Worm (Caenorhabditis elegans) whole organism, midembryonic: ENCODE results near the gene cept-1.

ENCODE experiments used
- T22C8.4 ChIP-seq: fragments of 200-800 bp; sonication (Bioruptor generic); IDR thresholded peaks from 2 replicates; pipeline ENCODE4 v1.3.6; 2022; ENCODE audit warnings: missing genetic modification characterization, missing compliant biosample characterization
- cog-1 ChIP-seq: sonication (generic microtip); optimal IDR thresholded peaks from 2 replicates; lab custom pipeline; 2016; ENCODE audit warnings: missing genetic modification characterization, missing compliant biosample characterization
- flt-1 ChIP-seq: fragments of 200-800 bp; sonication (Bioruptor generic); IDR thresholded peaks from 2 replicates; pipeline ENCODE4 v1.3.6; 2022; ENCODE audit warnings: missing genetic modification characterization, missing compliant biosample characterization
- klf-2 ChIP-seq: fragments of 200-800 bp; sonication (Bioruptor generic); conservative IDR thresholded peaks from 2 replicates; pipeline ENCODE4 v1.3.6; 2022; ENCODE audit warnings: missing genetic modification reagents, missing genetic modification characterization, missing compliant biosample characterization
- med-1 ChIP-seq: sonication (generic microtip); optimal IDR thresholded peaks from 2 replicates; lab custom pipeline; 2017; ENCODE audit warnings: missing genetic modification characterization, mild to moderate bottlenecking, missing compliant biosample characterization, antibody characterized with exemption, missing genetic modification reagents; ENCODE audit not compliant: insufficient read depth
- ref-1 ChIP-seq: fragments of 200-800 bp; sonication (Bioruptor generic); conservative IDR thresholded peaks from 2 replicates; pipeline ENCODE4 v1.3.6; 2022; ENCODE audit warnings: missing genetic modification reagents, missing genetic modification characterization, missing compliant biosample characterization
- tab-1 ChIP-seq: fragments of 200-800 bp; sonication (Bioruptor generic); IDR thresholded peaks from 2 replicates; pipeline ENCODE4 v1.3.6; 2022; ENCODE audit warnings: missing genetic modification characterization, missing compliant biosample characterization
- ztf-23 ChIP-seq: fragments of 200-800 bp; sonication (Bioruptor generic); IDR thresholded peaks from 2 replicates; pipeline ENCODE4 v1.3.6; 2022; ENCODE audit warnings: missing genetic modification reagents, missing genetic modification characterization, missing compliant biosample characterization
- ztf-29 ChIP-seq: fragments of 200-800 bp; sonication (Bioruptor generic); IDR thresholded peaks from 2 replicates; pipeline ENCODE4 v1.3.6; 2022; ENCODE audit warnings: missing genetic modification reagents, missing genetic modification characterization, missing compliant biosample characterization

The cept-1 gene

ce11 chrX:12761778-12762177, at the start of gene cept-1:
TSS of gene cept-1 (plus strand) at chrX:12762078.
- no peak for TF ChIP-seq ref-1 (GFP tag; lab: Robert Waterston, UW)
- no peak for TF ChIP-seq flt-1 (GFP tag; lab: Robert Waterston, UW)
- TF ChIP-seq med-1 (GFP tag; lab: Kevin White, UChicago) = no peak
- TF ChIP-seq cog-1 (tag; lab: Kevin White, UChicago) = no peak
- TF ChIP-seq klf-2 (GFP tag; lab: Robert Waterston, UW) = no peak
- no peak for TF ChIP-seq ztf-29 (GFP tag; lab: Robert Waterston, UW)
- no peak for TF ChIP-seq tab-1
- TF ChIP-seq T22C8.4 = no peak
- no peak for TF ChIP-seq ztf-23 (GFP tag; lab: Robert Waterston, UW)

- TF ChIP-seq tab-1 = no peak
- TF ChIP-seq flt-1 (GFP tag; lab: Robert Waterston, UW) = no peak
- TF ChIP-seq ref-1 (GFP tag; lab: Robert Waterston, UW) = no peak
- no peak for TF ChIP-seq cog-1 (tag; lab: Kevin White, UChicago)
- TF ChIP-seq klf-2 (GFP tag; lab: Robert Waterston, UW) = no peak
- no peak for TF ChIP-seq ztf-29 (GFP tag; lab: Robert Waterston, UW)
- no peak for TF ChIP-seq med-1 (GFP tag; lab: Kevin White, UChicago)
- TF ChIP-seq ztf-23 (GFP tag; lab: Robert Waterston, UW) = no peak
- TF ChIP-seq T22C8.4 = no peak
Observed at ce11 chrX:12712353-12712752, 49.5 kb upstream of the cept-1 start, which contains the start of gene rgs-2. TSS of gene rgs-2 (plus strand) at chrX:12712653.

- no peak for TF ChIP-seq tab-1
- TF ChIP-seq T22C8.4 = no peak
- TF ChIP-seq klf-2 (GFP tag; lab: Robert Waterston, UW) = no peak
- TF ChIP-seq ztf-23 (GFP tag; lab: Robert Waterston, UW) = no peak
- TF ChIP-seq ztf-29 (GFP tag; lab: Robert Waterston, UW) = no peak
- no peak for TF ChIP-seq ref-1 (GFP tag; lab: Robert Waterston, UW)
- TF ChIP-seq cog-1 (tag; lab: Kevin White, UChicago) = no peak
Observed at ce11 chrX:12713014-12713413, 48.9 kb upstream of the cept-1 start.

- TF ChIP-seq flt-1 (GFP tag; lab: Robert Waterston, UW) (no peak), T22C8.4 (no peak), klf-2 (GFP tag; lab: Robert Waterston, UW) (no peak), ref-1 (GFP tag; lab: Robert Waterston, UW) (no peak), cog-1 (tag; lab: Kevin White, UChicago) (no peak), ztf-23 (GFP tag; lab: Robert Waterston, UW) (no peak), tab-1 (no peak), ztf-29 (GFP tag; lab: Robert Waterston, UW) (no peak), med-1 (GFP tag; lab: Kevin White, UChicago) (no peak)
Observed at ce11 chrX:12721429-12721828, 40.4 kb upstream of the cept-1 start.

ce11 chrX:12726129-12726528, 35.7 kb upstream of the cept-1 start:
- no peak for TF ChIP-seq ref-1 (GFP tag; lab: Robert Waterston, UW)
- TF ChIP-seq ztf-29 (GFP tag; lab: Robert Waterston, UW) = no peak
- TF ChIP-seq cog-1 (tag; lab: Kevin White, UChicago) = no peak
- no peak for TF ChIP-seq klf-2 (GFP tag; lab: Robert Waterston, UW)
- no peak for TF ChIP-seq T22C8.4
- TF ChIP-seq flt-1 (GFP tag; lab: Robert Waterston, UW) = no peak
- TF ChIP-seq ztf-23 (GFP tag; lab: Robert Waterston, UW) = no peak
- no peak for TF ChIP-seq tab-1

ce11 chrX:12730075-12730474, 31.8 kb upstream of the cept-1 start:
- TF ChIP-seq ref-1 (GFP tag; lab: Robert Waterston, UW) = no peak
- no peak for TF ChIP-seq klf-2 (GFP tag; lab: Robert Waterston, UW)
- no peak for TF ChIP-seq T22C8.4
- no peak for TF ChIP-seq flt-1 (GFP tag; lab: Robert Waterston, UW)
- TF ChIP-seq ztf-29 (GFP tag; lab: Robert Waterston, UW) = no peak
- TF ChIP-seq ztf-23 (GFP tag; lab: Robert Waterston, UW) = no peak
- no peak for TF ChIP-seq tab-1

- no peak for TF ChIP-seq med-1 (GFP tag; lab: Kevin White, UChicago)
- no peak for TF ChIP-seq ref-1 (GFP tag; lab: Robert Waterston, UW)
Observed at ce11 chrX:12731188-12731857, 30.6 kb upstream of the cept-1 start, which contains the start of gene pgp-12. TSS of gene pgp-12 (plus strand) at chrX:12731807.

ce11 chrX:12738454-12738853, 23.4 kb upstream of the cept-1 start, which contains the start of gene pgp-13:
TSS of gene pgp-13 (plus strand) at chrX:12738754.
- no peak for TF ChIP-seq tab-1
- TF ChIP-seq med-1 (GFP tag; lab: Kevin White, UChicago) = no peak
- no peak for TF ChIP-seq ztf-29 (GFP tag; lab: Robert Waterston, UW)
- no peak for TF ChIP-seq flt-1 (GFP tag; lab: Robert Waterston, UW)
- TF ChIP-seq ztf-23 (GFP tag; lab: Robert Waterston, UW) = no peak
- no peak for TF ChIP-seq cog-1 (tag; lab: Kevin White, UChicago)
- TF ChIP-seq ref-1 (GFP tag; lab: Robert Waterston, UW) = no peak
- TF ChIP-seq T22C8.4 = no peak
- no peak for TF ChIP-seq klf-2 (GFP tag; lab: Robert Waterston, UW)

- TF ChIP-seq cog-1 (tag; lab: Kevin White, UChicago) (no peak), klf-2 (GFP tag; lab: Robert Waterston, UW) (no peak), ref-1 (GFP tag; lab: Robert Waterston, UW) (no peak), flt-1 (GFP tag; lab: Robert Waterston, UW) (no peak), tab-1 (no peak), med-1 (GFP tag; lab: Kevin White, UChicago) (no peak), T22C8.4 (no peak), ztf-29 (GFP tag; lab: Robert Waterston, UW) (no peak), ztf-23 (GFP tag; lab: Robert Waterston, UW) (no peak)
Observed at ce11 chrX:12749530-12750240, 12.2 kb upstream of the cept-1 start, which contains the start of gene pgp-14. TSS of gene pgp-14 (minus strand) at chrX:12749580.
